Worm (Caenorhabditis elegans): ENCODE results near the gene F41C6.6.

ce11 chrX:6899848-6900247, 18.2 kb upstream of the F41C6.6 start, which contains the start of gene F14B8.4:
- no peak for TF ChIP-seq R02D3.7 (tag; optimal IDR thresholded peaks at IDR 0.05)
- TF ChIP-seq lsy-12 (tag; optimal IDR thresholded peaks at IDR 0.05) = no peak
- TF ChIP-seq ZK546.5 (tag; optimal IDR thresholded peaks at IDR 0.05) = no peak
- no peak for TF ChIP-seq fkh-10 (GFP tag; optimal IDR thresholded peaks at IDR 0.05)
- TF ChIP-seq nhr-28 (tag; optimal IDR thresholded peaks at IDR 0.05) = no peak
